Worm (Caenorhabditis elegans) whole organism, L3 larva: ENCODE results near the gene sec-61.A.
A peak's percentile ranks its signal among the peaks of the same experiment; 100 is the strongest.
"Not testable (repeated sequence)": the region's sequence is repeated elsewhere in the genome, so short reads cannot be mapped to it uniquely, and the experiment has no call there.

Source experiments
- eor-1 ChIP-seq, 2 experiments: fragments of 150-350 bp; optimal IDR thresholded peaks; 2 replicates each; lab custom pipeline; 2014 to 2018; ENCODE audit warnings: missing biosample characterization in 2 of 2, missing genetic modification characterization in 2 of 2
- lin-15B ChIP-seq: fragments of 150-350 bp; optimal IDR thresholded peaks from 2 replicates; lab custom pipeline; 2014; ENCODE audit warnings: missing biosample characterization, missing genetic modification characterization
- lin-39 ChIP-seq: fragments of 150-350 bp; optimal IDR thresholded peaks from 2 replicates; lab custom pipeline; 2018; ENCODE audit warnings: missing biosample characterization, missing genetic modification reagents, missing genetic modification characterization
- nfya-1 ChIP-seq: sonication (generic microtip); optimal IDR thresholded peaks from 2 replicates; lab custom pipeline; 2017; ENCODE audit warnings: missing genetic modification characterization, mild to moderate bottlenecking, missing compliant biosample characterization, antibody characterized with exemption, moderate library complexity; ENCODE audit not compliant: insufficient read depth
- nhr-43 ChIP-seq: sonication (generic microtip); optimal IDR thresholded peaks from 2 replicates; lab custom pipeline; 2016; ENCODE audit warnings: mild to moderate bottlenecking, missing genetic modification characterization, missing compliant biosample characterization; ENCODE audit not compliant: poor library complexity, severe bottlenecking
- snpc-4 ChIP-seq: fragments of 150-350 bp; optimal IDR thresholded peaks from 2 replicates; lab custom pipeline; 2014; ENCODE audit warnings: missing biosample characterization, missing genetic modification characterization

Gene sec-61.A

ce11 chrIV:14780566-14780965 lies 44.5 kb downstream of the sec-61.A start:
- peak; percentile 38 for TF ChIP-seq snpc-4 (tag; lab: Kevin White, UChicago)

ce11 chrIV:14774454-14774853 lies 50.6 kb downstream of the sec-61.A start, which contains the start of gene Y57G11C.51:
Y57G11C.51 (minus strand) TSS chrIV:14774554.
- TF ChIP-seq nhr-43 (tag; lab: Kevin White, UChicago); eor-1 (tag; optimal IDR thresholded peaks at IDR 0.05; lab: Kevin White, UChicago); nfya-1 (tag; lab: Kevin White, UChicago): not testable (repeated sequence)

ce11 chrIV:14773280-14774071 lies 51.6 kb downstream of the sec-61.A start, which contains the start of gene Y57G11C.36:
Y57G11C.36 (minus strand) TSS chrIV:14773781.
- no peak for TF ChIP-seq lin-39 (tag; lab: Kevin White, UChicago)
- peak; percentile 3 for TF ChIP-seq lin-15B (tag; lab: Kevin White, UChicago)
